Worm (Caenorhabditis elegans) whole organism, L2 larva: ENCODE results near the gene cacn-1.

Experiments
- F13H6.1 ChIP-seq: sonication (generic microtip); optimal IDR thresholded peaks from 2 replicates; lab custom pipeline; 2016; ENCODE audit warnings: missing genetic modification characterization, missing compliant biosample characterization
- Y55F3AM.14 ChIP-seq: fragments of 200-800 bp; sonication (Bioruptor generic); optimal IDR thresholded peaks from 2 replicates; lab custom pipeline; 2018; ENCODE audit warnings: mild to moderate bottlenecking, missing genetic modification characterization, missing compliant biosample characterization
- ZK546.5 ChIP-seq: sonication (generic microtip); optimal IDR thresholded peaks from 2 replicates; lab custom pipeline; 2017; ENCODE audit warnings: missing biosample characterization, missing genetic modification characterization
- alr-1 ChIP-seq: fragments of 150-350 bp; optimal IDR thresholded peaks from 2 replicates; lab custom pipeline; 2014; ENCODE audit warnings: missing biosample characterization, missing genetic modification characterization
- aly-2 ChIP-seq: fragments of 150-350 bp; optimal IDR thresholded peaks from 2 replicates; lab custom pipeline; 2014; ENCODE audit warnings: missing biosample characterization, missing genetic modification characterization
- ama-1 ChIP-seq: fragments of 150-350 bp; optimal IDR thresholded peaks from 2 replicates; lab custom pipeline; 2018; ENCODE audit warnings: inconsistent platforms
- blmp-1 ChIP-seq: sonication (generic microtip); optimal IDR thresholded peaks from 2 replicates; lab custom pipeline; 2017; ENCODE audit warnings: missing genetic modification characterization, mild to moderate bottlenecking, missing compliant biosample characterization, antibody characterized with exemption, moderate library complexity; ENCODE audit not compliant: insufficient read depth
- ceh-82 ChIP-seq: fragments of 150-350 bp; optimal IDR thresholded peaks from 2 replicates; lab custom pipeline; 2014; ENCODE audit warnings: missing biosample characterization, missing genetic modification characterization
- crh-2 ChIP-seq: sonication (generic microtip); optimal IDR thresholded peaks from 2 replicates; lab custom pipeline; 2017; ENCODE audit warnings: missing biosample characterization, missing genetic modification characterization
- dmd-4 ChIP-seq: sonication (generic microtip); optimal IDR thresholded peaks from 2 replicates; lab custom pipeline; 2017; ENCODE audit warnings: missing biosample characterization, missing genetic modification characterization
- egl-27 ChIP-seq: sonication (generic microtip); optimal IDR thresholded peaks from 3 replicates; lab custom pipeline; 2017; ENCODE audit warnings: missing biosample characterization, missing genetic modification reagents, missing genetic modification characterization
- elt-1 ChIP-seq: fragments of 150-350 bp; optimal IDR thresholded peaks from 2 replicates; lab custom pipeline; 2014; ENCODE audit warnings: missing biosample characterization, missing genetic modification characterization
- elt-3 ChIP-seq: sonication (generic microtip); optimal IDR thresholded peaks from 2 replicates; lab custom pipeline; 2017; ENCODE audit warnings: missing biosample characterization, missing genetic modification characterization
- lin-11 ChIP-seq: fragments of 150-350 bp; sonication (generic microtip); optimal IDR thresholded peaks from 2 replicates; lab custom pipeline; 2014; ENCODE audit warnings: missing biosample characterization, missing genetic modification characterization, inconsistent platforms, mixed read lengths
- lin-13 ChIP-seq: fragments of 150-350 bp; optimal IDR thresholded peaks from 2 replicates; lab custom pipeline; 2014; ENCODE audit warnings: missing biosample characterization, missing genetic modification reagents, missing genetic modification characterization
- lsy-2 ChIP-seq, 2 experiments: fragments of 150-350 bp in 1 of 2; sonication (generic microtip) in 1 of 2; optimal IDR thresholded peaks; 2 replicates each; lab custom pipeline; 2014 to 2017; ENCODE audit warnings: missing biosample characterization in 2 of 2, missing genetic modification characterization in 2 of 2
- nhr-11 ChIP-seq: fragments of 150-350 bp; optimal IDR thresholded peaks from 2 replicates; lab custom pipeline; 2014; ENCODE audit warnings: missing biosample characterization, missing genetic modification characterization
- nhr-12 ChIP-seq: fragments of 150-350 bp; optimal IDR thresholded peaks from 2 replicates; lab custom pipeline; 2014; ENCODE audit warnings: missing biosample characterization, missing genetic modification characterization
- nhr-23 ChIP-seq: fragments of 150-350 bp; optimal IDR thresholded peaks from 2 replicates; lab custom pipeline; 2014; ENCODE audit warnings: missing biosample characterization, missing genetic modification reagents, missing genetic modification characterization
- nhr-237 ChIP-seq: fragments of 150-350 bp; optimal IDR thresholded peaks from 2 replicates; lab custom pipeline; 2014; ENCODE audit warnings: missing biosample characterization, missing genetic modification characterization
- nhr-6 ChIP-seq: fragments of 150-350 bp; optimal IDR thresholded peaks from 2 replicates; lab custom pipeline; 2014; ENCODE audit warnings: missing biosample characterization, missing genetic modification characterization
- nhr-77 ChIP-seq: fragments of 150-350 bp; optimal IDR thresholded peaks from 2 replicates; lab custom pipeline; 2014; ENCODE audit warnings: missing biosample characterization, missing genetic modification characterization
- peb-1 ChIP-seq: fragments of 150-350 bp; optimal IDR thresholded peaks from 2 replicates; lab custom pipeline; 2014; ENCODE audit warnings: missing biosample characterization, missing genetic modification characterization
- sem-4 ChIP-seq: fragments of 150-350 bp; optimal IDR thresholded peaks from 2 replicates; lab custom pipeline; 2014; ENCODE audit warnings: missing biosample characterization, missing genetic modification reagents, missing genetic modification characterization
- skn-1 ChIP-seq: sonication (generic microtip); optimal IDR thresholded peaks from 2 replicates; lab custom pipeline; 2017; ENCODE audit warnings: missing biosample characterization, missing genetic modification characterization
- sma-9 ChIP-seq, 2 experiments: fragments of 150-350 bp in 1 of 2; sonication (generic microtip) in 1 of 2; optimal IDR thresholded peaks; 2 replicates each; lab custom pipeline; 2014 to 2016; ENCODE audit warnings: missing genetic modification characterization in 2 of 2, mild to moderate bottlenecking in 1 of 2, missing biosample characterization in 1 of 2, missing compliant biosample characterization in 1 of 2, missing genetic modification reagents in 1 of 2, moderate library complexity in 1 of 2
- snpc-4 ChIP-seq: fragments of 150-350 bp; optimal IDR thresholded peaks from 2 replicates; lab custom pipeline; 2014; ENCODE audit warnings: missing biosample characterization, missing genetic modification characterization
- unc-55 ChIP-seq: fragments of 150-350 bp; sonication (generic microtip); optimal IDR thresholded peaks from 3 replicates; lab custom pipeline; 2014; ENCODE audit warnings: missing biosample characterization, missing genetic modification reagents, missing genetic modification characterization
- unc-62 ChIP-seq: fragments of 150-350 bp; optimal IDR thresholded peaks from 2 replicates; lab custom pipeline; 2014; ENCODE audit warnings: missing biosample characterization, missing genetic modification reagents, missing genetic modification characterization
- ztf-1 ChIP-seq: fragments of 200-800 bp; sonication (Bioruptor generic); conservative IDR thresholded peaks from 2 replicates; pipeline ENCODE4 v1.3.6; 2022; ENCODE audit warnings: missing genetic modification characterization, missing compliant biosample characterization
- ztf-4 ChIP-seq: fragments of 150-350 bp; optimal IDR thresholded peaks from 2 replicates; lab custom pipeline; 2014; ENCODE audit warnings: missing biosample characterization, missing genetic modification characterization

The cacn-1 gene

DNA sequence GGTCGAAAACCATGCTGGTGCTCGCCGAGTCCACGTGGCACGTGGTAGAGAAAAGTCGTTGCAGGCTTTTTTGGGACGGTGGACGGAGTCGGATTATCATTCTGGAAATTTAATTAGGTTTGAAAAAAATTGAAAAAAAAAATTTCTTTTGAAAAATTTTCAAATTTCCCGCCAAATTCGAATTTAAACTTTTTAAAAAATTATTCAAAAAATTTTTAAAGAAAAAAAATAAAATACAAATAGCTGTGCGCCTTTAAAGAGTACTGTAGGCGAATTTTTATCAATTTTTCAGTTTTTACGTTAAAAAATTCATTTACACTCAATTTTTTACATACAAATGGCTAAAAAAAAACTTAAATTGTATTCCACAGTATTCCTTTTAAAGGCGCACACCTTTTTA is 15.1 kb downstream of the cacn-1 start, which contains the start of gene K09E4.3:
K09E4.3 (minus strand) TSS at position 101 of the 400 bp plus-strand sequence.
- TF ChIP-seq sem-4 (tag; lab: Kevin White, UChicago): no peak
- no peak for TF ChIP-seq lsy-2 (tag; optimal IDR thresholded peaks at IDR 0.05; lab: Kevin White, UChicago)
- no peak for TF ChIP-seq nhr-12 (tag; lab: Kevin White, UChicago)
- TF ChIP-seq nhr-77 (tag; lab: Kevin White, UChicago): no peak
- no peak for TF ChIP-seq lin-11
- no peak for TF ChIP-seq alr-1
- no peak for TF ChIP-seq sma-9 (GFP tag; optimal IDR thresholded peaks at IDR 0.05; lab: Kevin White, UChicago)
- no peak for TF ChIP-seq sma-9 (tag; optimal IDR thresholded peaks at IDR 0.05; lab: Kevin White, UChicago)
- no peak for TF ChIP-seq nhr-237 (tag; lab: Kevin White, UChicago)
- TF ChIP-seq ztf-4 (tag; lab: Kevin White, UChicago): no peak
- TF ChIP-seq snpc-4 (tag; lab: Kevin White, UChicago): no peak
- no peak for TF ChIP-seq unc-55 (GFP tag; lab: Kevin White, UChicago)
- TF ChIP-seq, all 48 proteins: peak for 0

DNA sequence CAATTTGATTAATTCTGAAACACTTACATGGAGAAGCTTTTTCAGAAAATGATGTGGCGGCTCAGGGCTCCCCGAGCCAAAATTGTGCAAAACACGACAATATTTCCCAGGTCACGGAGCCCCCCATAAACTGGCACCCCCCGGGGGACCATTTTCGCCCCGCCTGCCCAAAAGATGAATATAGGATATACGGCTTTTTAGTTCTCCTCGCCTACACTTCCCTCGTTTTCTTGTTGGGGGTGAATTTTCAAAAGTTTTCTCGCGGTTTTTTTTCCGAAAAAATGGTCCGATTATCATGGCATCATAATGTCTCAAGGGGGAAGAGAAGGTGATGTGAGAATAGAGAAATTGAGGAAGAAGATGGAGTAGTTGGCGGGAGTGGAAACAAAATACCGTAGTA is 19.9 kb downstream of the cacn-1 start, which contains the start of gene K09E4.4:
K09E4.4 (minus strand) TSS at position 101 of the 400 bp plus-strand sequence.
- TF ChIP-seq nhr-237 (tag; lab: Kevin White, UChicago) (no peak), nhr-11 (no peak), peb-1 (tag; lab: Kevin White, UChicago) (no peak), snpc-4 (tag; lab: Kevin White, UChicago) (no peak), nhr-12 (tag; lab: Kevin White, UChicago) (no peak), ztf-1 (GFP tag; lab: Robert Waterston, UW) (no peak), nhr-77 (tag; lab: Kevin White, UChicago) (no peak), sma-9 (GFP tag; optimal IDR thresholded peaks at IDR 0.05; lab: Kevin White, UChicago) (no peak), sma-9 (tag; optimal IDR thresholded peaks at IDR 0.05; lab: Kevin White, UChicago) (no peak), ztf-4 (tag; lab: Kevin White, UChicago) (no peak), ama-1 (lab: Kevin White, UChicago) (no peak), elt-1 (tag; lab: Kevin White, UChicago) (no peak), ZK546.5 (tag; lab: Kevin White, UChicago) (no peak), elt-3 (no peak), nhr-23 (tag; lab: Kevin White, UChicago) (no peak), Y55F3AM.14 (GFP tag; lab: Kevin White, UChicago) (no peak), crh-2 (tag; lab: Kevin White, UChicago) (no peak), dmd-4 (tag; lab: Kevin White, UChicago) (no peak), nhr-6 (tag; lab: Kevin White, UChicago) (no peak), unc-55 (GFP tag; lab: Kevin White, UChicago) (no peak), lin-13 (GFP tag; lab: Kevin White, UChicago) (no peak)

DNA sequence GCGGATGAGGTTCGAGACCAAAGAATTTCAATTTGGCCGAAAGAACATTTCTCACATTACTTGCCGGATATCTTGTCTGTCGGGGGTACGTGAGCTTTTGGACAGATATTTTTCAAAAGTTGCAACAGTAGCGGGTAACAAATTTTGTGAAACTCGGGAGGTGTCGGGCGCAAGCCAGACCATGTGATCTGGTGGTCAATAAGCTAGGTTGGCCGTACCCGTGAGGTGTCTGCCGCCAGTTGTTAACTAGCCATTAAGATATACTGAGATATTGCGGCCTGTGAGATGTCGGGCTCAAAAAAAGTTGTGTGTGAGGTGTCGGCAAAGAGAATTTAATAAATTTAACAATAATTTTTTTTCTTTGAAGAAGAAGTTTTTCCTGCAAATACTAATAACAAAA is 23.6 kb downstream of the cacn-1 start:
- TF ChIP-seq snpc-4 (tag; lab: Kevin White, UChicago) (peak; percentile 4), lsy-2 (tag; optimal IDR thresholded peaks at IDR 0.05; lab: Kevin White, UChicago) (no peak)

DNA sequence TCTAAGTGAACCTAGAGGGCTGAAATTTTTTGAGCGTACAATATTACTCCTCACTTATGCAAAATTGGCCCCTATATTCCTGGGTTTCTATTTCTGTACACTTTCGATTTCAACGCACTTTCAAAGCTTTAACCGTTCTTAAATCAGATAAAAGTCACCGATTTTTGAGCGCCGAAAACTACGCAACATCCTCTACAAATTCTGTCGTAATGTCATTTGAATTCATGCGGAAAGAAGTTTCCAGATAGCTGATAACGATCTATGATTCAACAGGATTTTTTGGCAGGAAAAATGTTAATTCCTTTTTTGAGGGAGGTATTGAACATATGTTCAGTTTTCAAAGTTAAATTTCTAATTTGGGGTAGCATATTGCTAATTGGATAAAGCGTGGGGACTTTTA is 29.1 kb downstream of the cacn-1 start:
- no peak for TF ChIP-seq nhr-12 (tag; lab: Kevin White, UChicago)
- TF ChIP-seq aly-2 (tag; lab: Kevin White, UChicago): no peak
- no peak for TF ChIP-seq unc-62 (GFP tag; lab: Kevin White, UChicago)
- TF ChIP-seq egl-27 (tag; lab: Kevin White, UChicago): no peak
- TF ChIP-seq peb-1 (tag; lab: Kevin White, UChicago): no peak

DNA sequence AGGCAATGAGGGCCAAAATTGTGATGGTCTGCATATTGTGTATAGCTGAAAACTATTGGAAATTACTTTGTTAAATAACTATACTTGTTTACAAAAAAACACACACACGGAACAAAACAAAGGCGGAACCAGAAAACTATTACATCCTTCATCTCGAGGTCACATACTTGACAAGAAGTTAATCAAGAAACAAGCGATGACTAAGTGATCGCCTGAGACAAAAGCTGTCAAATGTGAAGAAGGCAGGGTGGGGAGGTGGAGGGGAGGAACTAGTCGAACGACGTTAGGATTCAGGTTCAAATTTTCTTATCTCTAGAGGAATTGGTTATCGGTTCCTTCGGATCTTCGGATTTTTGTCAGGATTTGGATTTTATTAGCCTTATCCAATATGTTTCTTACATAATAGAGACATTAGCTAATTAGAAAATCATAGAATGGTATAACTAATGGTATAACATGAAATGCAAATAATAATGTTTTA is 32.7 kb downstream of the cacn-1 start, which contains the start of gene cpg-7:
cpg-7 (minus strand) TSS at position 51 of the 481 bp plus-strand sequence.
- TF ChIP-seq egl-27 (tag; lab: Kevin White, UChicago) (no peak), skn-1 (tag; lab: Kevin White, UChicago) (no peak), F13H6.1 (tag; lab: Kevin White, UChicago) (no peak), blmp-1 (tag; lab: Kevin White, UChicago) (no peak), lsy-2 (tag; optimal IDR thresholded peaks at IDR 0.05; lab: Kevin White, UChicago) (no peak), ceh-82 (no peak), nhr-11 (no peak), aly-2 (tag; lab: Kevin White, UChicago) (no peak), peb-1 (tag; lab: Kevin White, UChicago) (no peak), nhr-237 (tag; lab: Kevin White, UChicago) (no peak), ZK546.5 (tag; lab: Kevin White, UChicago) (no peak), snpc-4 (tag; lab: Kevin White, UChicago) (no peak), ama-1 (lab: Kevin White, UChicago) (no peak), ztf-4 (tag; lab: Kevin White, UChicago) (no peak)
